Worm (Caenorhabditis elegans): Measurements from ENCODE around the gene pod-1.

- TF ChIP-seq aly-2 (tag; optimal IDR thresholded peaks at IDR 0.05) (no peak), pqm-1 (tag; optimal IDR thresholded peaks at IDR 0.05) (no peak), nhr-25 (tag; optimal IDR thresholded peaks at IDR 0.05) (no peak), nhr-76 (tag; optimal IDR thresholded peaks at IDR 0.05) (no peak), nhr-11 (tag; optimal IDR thresholded peaks at IDR 0.05) (no peak)
Measured at ce11 chrIII:13560715-13561114, 36.8 kb upstream of the pod-1 start.
